Worm (Caenorhabditis elegans) whole organism, L4 larva: ENCODE measurements around the gene atf-7.

Source experiments
- Y105C5A.15 ChIP-seq: fragments of 200-800 bp; sonication (Bioruptor generic); IDR thresholded peaks from 2 replicates; pipeline ENCODE4 v1.3.6; 2022; ENCODE audit warnings: missing genetic modification characterization, missing compliant biosample characterization
- Y5F2A.4 ChIP-seq: fragments of 200-800 bp; sonication (Bioruptor generic); optimal IDR thresholded peaks from 2 replicates; lab custom pipeline; 2018; ENCODE audit warnings: mild to moderate bottlenecking, missing genetic modification characterization, missing compliant biosample characterization
- ZK546.5 ChIP-seq, 2 experiments: sonication (generic microtip); optimal IDR thresholded peaks; 2 replicates each; lab custom pipeline; 2017; ENCODE audit warnings: missing biosample characterization in 2 of 2, missing genetic modification characterization in 2 of 2
- aly-2 ChIP-seq: sonication (generic microtip); optimal IDR thresholded peaks from 2 replicates; lab custom pipeline; 2018; ENCODE audit warnings: missing biosample characterization, missing genetic modification characterization
- dmd-8 ChIP-seq: fragments of 200-800 bp; sonication (Bioruptor generic); IDR thresholded peaks from 2 replicates; pipeline ENCODE4 v1.3.6; 2022; ENCODE audit warnings: missing genetic modification characterization, missing compliant biosample characterization
- dmd-9 ChIP-seq: fragments of 200-800 bp; sonication (Bioruptor generic); IDR thresholded peaks from 2 replicates; pipeline ENCODE4 v1.3.6; 2022; ENCODE audit warnings: missing genetic modification reagents, missing genetic modification characterization, missing compliant biosample characterization
- hmg-1.1 ChIP-seq: fragments of 200-800 bp; sonication (Bioruptor generic); IDR thresholded peaks from 2 replicates; pipeline ENCODE4 v1.3.6; 2022; ENCODE audit warnings: missing genetic modification reagents, missing genetic modification characterization, missing compliant biosample characterization
- lin-13 ChIP-seq: fragments of 150-350 bp; optimal IDR thresholded peaks from 2 replicates; lab custom pipeline; 2014; ENCODE audit warnings: missing biosample characterization, missing genetic modification reagents, missing genetic modification characterization
- mdl-1 ChIP-seq, 2 experiments: fragments of 150-350 bp in 1 of 2; sonication (generic microtip) in 1 of 2; optimal IDR thresholded peaks; 2 replicates each; lab custom pipeline; 2014 to 2017; ENCODE audit warnings: missing biosample characterization in 2 of 2, missing genetic modification characterization in 2 of 2
- nhr-77 ChIP-seq: fragments of 150-350 bp; optimal IDR thresholded peaks from 2 replicates; lab custom pipeline; 2014; ENCODE audit warnings: missing biosample characterization, missing genetic modification characterization

DNA sequence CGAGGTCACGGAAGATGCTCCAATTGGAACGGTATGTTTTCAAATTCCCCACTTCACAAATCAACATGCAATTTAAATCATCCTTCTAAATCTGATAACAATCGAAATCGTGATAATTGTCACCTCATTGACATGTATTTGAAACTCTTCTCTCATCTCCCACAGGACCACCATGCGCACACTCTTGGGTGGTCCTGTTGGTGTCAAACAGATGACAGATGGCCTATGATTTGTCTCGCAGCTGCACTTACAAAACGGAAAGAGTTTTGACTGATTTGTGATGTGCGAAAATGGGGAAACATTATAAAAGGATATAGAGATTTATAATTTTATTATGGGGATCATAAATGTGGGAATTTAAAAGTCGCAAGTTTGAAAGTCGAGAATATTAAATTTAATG lies 24.6 kb upstream of the atf-7 start:
- no peak for TF ChIP-seq mdl-1 (tag; optimal IDR thresholded peaks at IDR 0.05; lab: Kevin White, UChicago)
- no peak for TF ChIP-seq lin-13 (GFP tag; lab: Kevin White, UChicago)
- no peak for TF ChIP-seq dmd-9 (GFP tag; lab: Robert Waterston, UW)
- TF ChIP-seq hmg-1.1 (GFP tag; lab: Robert Waterston, UW), result no peak
- TF ChIP-seq Y105C5A.15 (GFP tag; lab: Robert Waterston, UW), result no peak
- no peak for TF ChIP-seq aly-2 (tag; lab: Kevin White, UChicago)
- TF ChIP-seq dmd-8, result no peak
- no peak for TF ChIP-seq ZK546.5 (tag; optimal IDR thresholded peaks at IDR 0.05; lab: Kevin White, UChicago)
- no peak for TF ChIP-seq Y5F2A.4 (GFP tag; lab: Kevin White, UChicago)
- no peak for TF ChIP-seq nhr-77 (tag; lab: Kevin White, UChicago)
